In the genomic region with DNA sequence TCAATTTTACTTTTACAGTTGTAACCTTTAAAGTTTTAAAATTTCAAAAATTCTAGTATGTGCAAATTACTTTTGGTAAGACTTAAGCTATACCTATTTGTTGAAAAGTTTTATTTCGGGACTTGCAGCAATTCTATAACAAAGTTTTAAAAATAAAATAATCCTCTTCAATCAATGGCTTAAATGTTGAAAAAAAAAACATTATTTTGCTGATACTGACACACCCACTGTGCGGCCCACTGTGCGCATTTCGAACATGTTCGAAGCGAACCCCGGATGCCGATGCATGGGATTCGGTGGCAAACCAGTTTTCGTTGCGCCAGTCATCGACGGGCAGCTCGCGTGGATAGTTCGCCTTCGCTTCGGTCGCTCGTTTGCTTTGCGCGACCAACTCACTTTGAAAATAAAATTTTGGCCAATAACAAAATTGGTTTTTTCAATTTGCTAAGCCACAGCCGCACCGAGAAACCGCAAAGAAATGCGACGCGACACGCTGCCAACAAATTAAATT, we compare ENCODE assay signal across 5 fruit fly cellular contexts.
TF ChIP-seq lines count a peak whose summit lies in the region.

CG32982 (plus strand) TSS at position 320 of the 511 bp plus-strand sequence.

TF ChIP-seq in whole organism, adult, 20 proteins besides CTCF, POLR2A, EP300 and RAD21 (continued from another document):
- TF ChIP-seq CG5204 (GFP tag; optimal IDR thresholded peaks at IDR 0.05; lab: Kevin White, UChicago): peak; percentile 86
- peak; percentile 73 for TF ChIP-seq CG33017 (tag; optimal IDR thresholded peaks at IDR 0.05; lab: Kevin White, UChicago)
- TF ChIP-seq toe (GFP tag; optimal IDR thresholded peaks at IDR 0.05; lab: Kevin White, UChicago): peak; percentile 87

TF ChIP-seq in whole organism, embryonic, 481 proteins besides CTCF, POLR2A, EP300 and RAD21 (continued from another document and continues in another):
- TF ChIP-seq Camta (GFP tag; optimal IDR thresholded peaks at IDR 0.05; lab: Kevin White, UChicago) (peak; percentile 95), Mes4 (GFP tag; optimal IDR thresholded peaks at IDR 0.05; lab: Kevin White, UChicago) (peak; percentile 88), lbe (GFP tag; optimal IDR thresholded peaks at IDR 0.05; lab: Kevin White, UChicago) (peak; percentile 37), CG5245 (GFP tag; optimal IDR thresholded peaks at IDR 0.05; lab: Kevin White, UChicago) (peak; percentile 74), otp (GFP tag; IDR thresholded peaks at IDR 0.05; lab: Robert Waterston, UW) (peak; percentile 80; the same call in 2 of the 3 replicates), CG15269 (tag; optimal IDR thresholded peaks at IDR 0.05; lab: Kevin White, UChicago) (peak; percentile 93), gsb (GFP tag; IDR thresholded peaks at IDR 0.05; lab: Robert Waterston, UW) (peak; percentile 79), CG11696 (GFP tag; IDR thresholded peaks at IDR 0.05; lab: Robert Waterston, UW) (peak; percentile 55; the same call in 1 of the 2 replicates), Sry-δ (GFP tag; optimal IDR thresholded peaks at IDR 0.05; lab: Kevin White, UChicago) (peak; percentile 50), btn (GFP tag; optimal IDR thresholded peaks at IDR 0.05; lab: Kevin White, UChicago) (peak; percentile 70), gt (GFP tag; IDR thresholded peaks at IDR 0.05; lab: Robert Waterston, UW) (peak; percentile 79), MTF-1 (GFP tag; optimal IDR thresholded peaks at IDR 0.05; lab: Kevin White, UChicago; ENCODE audit: borderline replicate concordance) (peak; percentile 70), CG31224 (GFP tag; IDR thresholded peaks at IDR 0.05; lab: Robert Waterston, UW) (peak; percentile 85), stwl (tag; optimal IDR thresholded peaks at IDR 0.05; lab: Kevin White, UChicago) (no peak), kah (GFP tag; optimal IDR thresholded peaks at IDR 0.05; lab: Kevin White, UChicago) (peak; percentile 76), Tbp (GFP tag; optimal IDR thresholded peaks at IDR 0.05; lab: Kevin White, UChicago) (no peak), CG8281 (tag; optimal IDR thresholded peaks at IDR 0.05; lab: Kevin White, UChicago) (peak; percentile 77), shn (GFP tag; optimal IDR thresholded peaks at IDR 0.05; lab: Kevin White, UChicago) (peak; percentile 94), CG14965 (GFP tag; optimal IDR thresholded peaks at IDR 0.05; lab: Kevin White, UChicago; ENCODE audit: borderline replicate concordance) (peak; percentile 12), Mad (GFP tag; optimal IDR thresholded peaks at IDR 0.05; lab: Kevin White, UChicago) (peak; percentile 88), CG7987 (GFP tag; optimal IDR thresholded peaks at IDR 0.05; lab: Kevin White, UChicago) (peak; percentile 69), br (optimal IDR thresholded peaks at IDR 0.05; lab: Kevin White, UChicago) (no peak), ase (GFP tag; IDR thresholded peaks at IDR 0.05; lab: Robert Waterston, UW) (peak; percentile 80; the same call in 2 of the 3 replicates), exex (tag; optimal IDR thresholded peaks at IDR 0.05; lab: Kevin White, UChicago) (peak; percentile 65), dm (GFP tag; optimal IDR thresholded peaks at IDR 0.05; lab: Kevin White, UChicago) (peak; percentile 87), Dref (GFP tag; IDR thresholded peaks at IDR 0.05; lab: Robert Waterston, UW) (no peak), yki (optimal IDR thresholded peaks at IDR 0.05; lab: Kevin White, UChicago) (no peak), CG13424 (tag; optimal IDR thresholded peaks at IDR 0.05; lab: Kevin White, UChicago) (peak; percentile 94), chif (GFP tag; optimal IDR thresholded peaks at IDR 0.05; lab: Kevin White, UChicago) (peak; percentile 85 to 91)

TF ChIP-seq in whole organism, prepupa, 60 proteins besides CTCF, POLR2A, EP300 and RAD21 (continued from another document and continues in another):
- TF ChIP-seq Hr4 (GFP tag; optimal IDR thresholded peaks at IDR 0.05; lab: Kevin White, UChicago) (peak; percentile 97), CG4318 (GFP tag; optimal IDR thresholded peaks at IDR 0.05; lab: Kevin White, UChicago) (peak; percentile 90), ss (GFP tag; optimal IDR thresholded peaks at IDR 0.05; lab: Kevin White, UChicago) (peak; percentile 66 to 82), Lpt (GFP tag; optimal IDR thresholded peaks at IDR 0.05; lab: Kevin White, UChicago) (peak; percentile 83), Eip75B (GFP tag; optimal IDR thresholded peaks at IDR 0.05; lab: Kevin White, UChicago) (peak; percentile 91), achi (GFP tag; optimal IDR thresholded peaks at IDR 0.05; lab: Kevin White, UChicago) (peak; percentile 89), CG16779 (tag; optimal IDR thresholded peaks at IDR 0.05; lab: Kevin White, UChicago) (peak; percentile 87), CG11902 (GFP tag; optimal IDR thresholded peaks at IDR 0.05; lab: Kevin White, UChicago) (peak; percentile 72), spab (GFP tag; optimal IDR thresholded peaks at IDR 0.05; lab: Kevin White, UChicago) (peak; percentile 87), CG10631 (GFP tag; optimal IDR thresholded peaks at IDR 0.05; lab: Kevin White, UChicago) (peak; percentile 82), lz (GFP tag; optimal IDR thresholded peaks at IDR 0.05; lab: Kevin White, UChicago) (peak; percentile 94), CG6808 (GFP tag; optimal IDR thresholded peaks at IDR 0.05; lab: Kevin White, UChicago) (peak; percentile 87), CG15336 (GFP tag; IDR thresholded peaks at IDR 0.05; lab: Robert Waterston, UW) (peak; percentile 87), dsx (GFP tag; optimal IDR thresholded peaks at IDR 0.05; lab: Kevin White, UChicago; ENCODE audit: poor library complexity, severe bottlenecking) (peak; percentile 75), CG7368 (GFP tag; optimal IDR thresholded peaks at IDR 0.05; lab: Kevin White, UChicago) (peak; percentile 71), Gug (GFP tag; IDR thresholded peaks at IDR 0.05; lab: Robert Waterston, UW) (peak; percentile 84), topi (GFP tag; optimal IDR thresholded peaks at IDR 0.05; lab: Kevin White, UChicago) (peak; percentile 90), CG10669 (GFP tag; optimal IDR thresholded peaks at IDR 0.05; lab: Kevin White, UChicago) (peak; percentile 85), Blimp-1 (GFP tag; optimal IDR thresholded peaks at IDR 0.05; lab: Kevin White, UChicago) (peak; percentile 46), fd85E (GFP tag; optimal IDR thresholded peaks at IDR 0.05; lab: Kevin White, UChicago) (peak; percentile 32), OdsH (GFP tag; optimal IDR thresholded peaks at IDR 0.05; lab: Kevin White, UChicago) (peak; percentile 91), dac (GFP tag; optimal IDR thresholded peaks at IDR 0.05; lab: Kevin White, UChicago) (peak; percentile 89), pdm3 (GFP tag; optimal IDR thresholded peaks at IDR 0.05; lab: Kevin White, UChicago) (peak; percentile 91), Ets21C (GFP tag; optimal IDR thresholded peaks at IDR 0.05; lab: Kevin White, UChicago) (peak; percentile 82), cyc (GFP tag; optimal IDR thresholded peaks at IDR 0.05; lab: Kevin White, UChicago) (peak; percentile 82), CG6792 (GFP tag; optimal IDR thresholded peaks at IDR 0.05; lab: Kevin White, UChicago) (peak; percentile 83), salr (GFP tag; optimal IDR thresholded peaks at IDR 0.05; lab: Kevin White, UChicago) (peak; percentile 62 to 92), CG6854 (GFP tag; optimal IDR thresholded peaks at IDR 0.05; lab: Kevin White, UChicago) (peak; percentile 66), esn (GFP tag; optimal IDR thresholded peaks at IDR 0.05; lab: Kevin White, UChicago) (peak; percentile 93), Sox15 (GFP tag; optimal IDR thresholded peaks at IDR 0.05; lab: Kevin White, UChicago) (peak; percentile 69), Smox (GFP tag; optimal IDR thresholded peaks at IDR 0.05; lab: Kevin White, UChicago) (peak; percentile 89)

TF ChIP-seq in whole organism, pupa, 21 proteins besides CTCF, POLR2A, EP300 and RAD21 (continued from another document):
- TF ChIP-seq CG17806 (tag; optimal IDR thresholded peaks at IDR 0.05; lab: Kevin White, UChicago): peak; percentile 81
- no peak for TF ChIP-seq EcR (GFP tag; optimal IDR thresholded peaks at IDR 0.05; lab: Kevin White, UChicago)
- TF ChIP-seq Snoo (tag; optimal IDR thresholded peaks at IDR 0.05; lab: Kevin White, UChicago): peak; percentile 89
TF ChIP-seq in whole organism, pupa: peak in this region for 20.

TF ChIP-seq in whole organism, wandering third instar larva, 38 proteins besides CTCF, POLR2A, EP300 and RAD21 (continued from another document):
- peak; percentile 83 for TF ChIP-seq Dif (GFP tag; optimal IDR thresholded peaks at IDR 0.05; lab: Kevin White, UChicago; ENCODE audit: partially characterized antibody)
- peak; percentile 71 for TF ChIP-seq psq (GFP tag; optimal IDR thresholded peaks at IDR 0.05; lab: Kevin White, UChicago)
- TF ChIP-seq GATAd (GFP tag; optimal IDR thresholded peaks at IDR 0.05; lab: Kevin White, UChicago): no peak
- no peak for TF ChIP-seq Rel (GFP tag; optimal IDR thresholded peaks at IDR 0.05; lab: Kevin White, UChicago)
- peak; percentile 34 for TF ChIP-seq Rel (tag; optimal IDR thresholded peaks at IDR 0.05; lab: Kevin White, UChicago)
- TF ChIP-seq jim (GFP tag; optimal IDR thresholded peaks at IDR 0.05; lab: Kevin White, UChicago): no peak
- no peak for TF ChIP-seq dsf (GFP tag; optimal IDR thresholded peaks at IDR 0.05; lab: Kevin White, UChicago; ENCODE audit: borderline replicate concordance)
- TF ChIP-seq CG9705 (GFP tag; optimal IDR thresholded peaks at IDR 0.05; lab: Kevin White, UChicago): peak; percentile 88
- TF ChIP-seq Dfd (GFP tag; optimal IDR thresholded peaks at IDR 0.05; lab: Kevin White, UChicago): no peak
- peak; percentile 67 for TF ChIP-seq Hr83 (GFP tag; optimal IDR thresholded peaks at IDR 0.05; lab: Kevin White, UChicago; ENCODE audit: poor library complexity, severe bottlenecking)
- no peak for TF ChIP-seq Abd-B (GFP tag; optimal IDR thresholded peaks at IDR 0.05; lab: Kevin White, UChicago)
- TF ChIP-seq foxo (GFP tag; optimal IDR thresholded peaks at IDR 0.05; lab: Kevin White, UChicago): peak; percentile 6 to 90
- TF ChIP-seq dl (GFP tag; optimal IDR thresholded peaks at IDR 0.05; lab: Kevin White, UChicago; ENCODE audit: insufficient read depth in 1 of 2, partially characterized antibody in 2 of 2): no peak
- peak; percentile 86 for TF ChIP-seq h (GFP tag; optimal IDR thresholded peaks at IDR 0.05; lab: Kevin White, UChicago)
- no peak for TF ChIP-seq N (GFP tag; optimal IDR thresholded peaks at IDR 0.05; lab: Kevin White, UChicago)
- peak; percentile 30 for TF ChIP-seq Jra (GFP tag; optimal IDR thresholded peaks at IDR 0.05; lab: Kevin White, UChicago)
- TF ChIP-seq CG32264 (GFP tag; optimal IDR thresholded peaks at IDR 0.05; lab: Kevin White, UChicago): peak; percentile 39
- peak; percentile 86 for TF ChIP-seq Sp1 (GFP tag; optimal IDR thresholded peaks at IDR 0.05; lab: Kevin White, UChicago)
